Fruit fly (Drosophila melanogaster): Measurements from ENCODE around the gene CG14024.

DNA sequence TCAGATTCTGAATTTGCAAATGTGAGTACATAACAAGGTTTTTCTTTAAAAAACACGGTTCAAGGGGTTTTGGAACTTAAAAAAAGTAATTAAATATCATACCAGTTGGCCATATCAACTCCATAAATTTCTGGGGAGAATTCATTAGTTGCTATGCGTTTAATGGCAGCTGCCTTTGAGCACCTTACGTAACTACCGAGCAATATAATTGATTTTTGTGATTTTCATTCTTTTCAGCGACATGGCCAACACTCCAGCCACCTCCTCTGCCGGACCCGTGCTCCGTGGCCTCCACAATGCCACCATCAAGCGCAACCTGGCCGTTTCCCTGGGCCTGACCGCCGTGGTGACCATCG lies 12.5 kb upstream of the CG14024 start:
- no peak for TF ChIP-seq CG8478 (optimal IDR thresholded peaks at IDR 0.05)
- TF ChIP-seq CTCF (optimal IDR thresholded peaks at IDR 0.05) = no peak
